Worm (Caenorhabditis elegans) whole organism, L2 larva: Measurements from ENCODE around the gene D2062.1.

ENCODE experiments used
- fos-1 ChIP-seq: fragments of 150-350 bp; optimal IDR thresholded peaks from 2 replicates; lab custom pipeline; 2014; ENCODE audit warnings: missing biosample characterization, missing genetic modification characterization
- nhr-11 ChIP-seq: fragments of 150-350 bp; optimal IDR thresholded peaks from 2 replicates; lab custom pipeline; 2014; ENCODE audit warnings: missing biosample characterization, missing genetic modification characterization
- sma-3 ChIP-seq: sonication (generic microtip); optimal IDR thresholded peaks from 2 replicates; lab custom pipeline; 2016; ENCODE audit warnings: missing genetic modification reagents, missing genetic modification characterization, missing compliant biosample characterization
- snpc-4 ChIP-seq: fragments of 150-350 bp; optimal IDR thresholded peaks from 2 replicates; lab custom pipeline; 2014; ENCODE audit warnings: missing biosample characterization, missing genetic modification characterization
- unc-55 ChIP-seq: fragments of 150-350 bp; sonication (generic microtip); optimal IDR thresholded peaks from 3 replicates; lab custom pipeline; 2014; ENCODE audit warnings: missing biosample characterization, missing genetic modification reagents, missing genetic modification characterization
- ztf-11 ChIP-seq: sonication (generic microtip); optimal IDR thresholded peaks from 2 replicates; lab custom pipeline; 2017; ENCODE audit warnings: missing biosample characterization, missing genetic modification characterization
- ztf-4 ChIP-seq: fragments of 150-350 bp; optimal IDR thresholded peaks from 2 replicates; lab custom pipeline; 2014; ENCODE audit warnings: missing biosample characterization, missing genetic modification characterization

- TF ChIP-seq snpc-4, result no peak
- no peak for TF ChIP-seq ztf-11 (tag; lab: Kevin White, UChicago)
- no peak for TF ChIP-seq unc-55 (GFP tag; lab: Kevin White, UChicago)
- TF ChIP-seq fos-1, result no peak
- no peak for TF ChIP-seq nhr-11 (tag; lab: Kevin White, UChicago)
- no peak for TF ChIP-seq ztf-4
- TF ChIP-seq sma-3, result no peak
These were observed 2.9 kb upstream of the D2062.1 start for ce11 chrII:2628401-2628800.
